Fruit fly (Drosophila melanogaster) whole organism, embryonic: ENCODE measurements around the gene Hr4.
A peak's percentile ranks its signal among the peaks of the same experiment; 100 is the strongest.

ENCODE experiments used
- Bteb2 ChIP-seq: fragments of 200-800 bp; sonication (Bioruptor generic); optimal IDR thresholded peaks from 2 replicates; lab custom pipeline; 2016; ENCODE audit warnings: missing biosample characterization, missing genetic modification characterization
- CG10147 ChIP-seq: fragments of 200-800 bp; sonication (Bioruptor generic); optimal IDR thresholded peaks from 2 replicates; lab custom pipeline; 2019; ENCODE audit warnings: missing biosample characterization, mild to moderate bottlenecking, missing genetic modification characterization, moderate library complexity
- CG1024 ChIP-seq: fragments of 200-800 bp; sonication (Bioruptor generic); IDR thresholded peaks from 2 replicates; pipeline ENCODE4 v1.3.6; 2022; ENCODE audit warnings: missing biosample characterization, missing genetic modification characterization
- CG11085 ChIP-seq: fragments of 200-800 bp; sonication (Bioruptor generic); IDR thresholded peaks from 2 replicates; pipeline ENCODE4 v1.3.6; 2022; ENCODE audit warnings: missing biosample characterization, missing genetic modification characterization
- CG11695 ChIP-seq: fragments of 200-800 bp; sonication (Bioruptor generic); IDR thresholded peaks from 3 replicates; pipeline ENCODE4 v1.3.6; 2022; ENCODE audit warnings: missing biosample characterization, missing genetic modification characterization
- CG14050 ChIP-seq: fragments of 200-800 bp; sonication (Bioruptor generic); IDR thresholded peaks from 3 replicates; pipeline ENCODE4 v1.3.6; 2022; ENCODE audit warnings: missing biosample characterization, missing genetic modification characterization
- CG2712 ChIP-seq: fragments of 200-800 bp; optimal IDR thresholded peaks from 3 replicates; lab custom pipeline; 2019; ENCODE audit warnings: missing biosample characterization, mild to moderate bottlenecking, missing genetic modification characterization, moderate library complexity
- CG31365 ChIP-seq: fragments of 200-800 bp; sonication (Bioruptor generic); optimal IDR thresholded peaks from 2 replicates; lab custom pipeline; 2018; ENCODE audit warnings: missing biosample characterization, mild to moderate bottlenecking, missing genetic modification characterization
- CG31388 ChIP-seq: fragments of 200-800 bp; sonication (Bioruptor generic); optimal IDR thresholded peaks from 2 replicates; lab custom pipeline; 2016; ENCODE audit warnings: missing biosample characterization, missing genetic modification characterization
- CG31441 ChIP-seq: fragments of 200-800 bp; sonication (Bioruptor generic); IDR thresholded peaks from 2 replicates; pipeline ENCODE4 v1.3.6; 2022; ENCODE audit warnings: missing biosample characterization, missing genetic modification characterization
- CG34422 ChIP-seq: fragments of 200-800 bp; sonication (Bioruptor generic); IDR thresholded peaks from 3 replicates; pipeline ENCODE4 v1.3.6; 2022; ENCODE audit warnings: missing biosample characterization, missing genetic modification characterization
- CG4404 ChIP-seq: fragments of 200-800 bp; sonication (Bioruptor generic); IDR thresholded peaks from 2 replicates; pipeline ENCODE4 v1.3.6; 2022; ENCODE audit warnings: missing biosample characterization, missing genetic modification characterization
- CG4707 ChIP-seq: fragments of 200-800 bp; sonication (Bioruptor generic); optimal IDR thresholded peaks from 2 replicates; lab custom pipeline; 2018; ENCODE audit warnings: missing biosample characterization, mild to moderate bottlenecking, missing genetic modification characterization, moderate library complexity
- CG5953 ChIP-seq: fragments of 200-800 bp; sonication (Bioruptor generic); IDR thresholded peaks from 2 replicates; pipeline ENCODE4 v1.3.6; 2022; ENCODE audit warnings: missing biosample characterization, missing genetic modification characterization
- CG6683 ChIP-seq: fragments of 200-800 bp; sonication (Bioruptor generic); optimal IDR thresholded peaks from 2 replicates; lab custom pipeline; 2017; ENCODE audit warnings: missing biosample characterization, mild to moderate bottlenecking, missing genetic modification characterization, missing genetic modification reagents
- CG6813 ChIP-seq: fragments of 200-800 bp; sonication (Bioruptor generic); optimal IDR thresholded peaks from 2 replicates; lab custom pipeline; 2017; ENCODE audit warnings: missing biosample characterization, missing genetic modification characterization, mild to moderate bottlenecking, moderate library complexity, missing genetic modification reagents
- CG7928 ChIP-seq: fragments of 200-800 bp; sonication (Bioruptor generic); optimal IDR thresholded peaks from 2 replicates; lab custom pipeline; 2017; ENCODE audit warnings: missing biosample characterization, mild to moderate bottlenecking, missing genetic modification characterization
- CG8290 ChIP-seq, 3 experiments: fragments of 200-800 bp; sonication (Bioruptor generic); optimal IDR thresholded peaks; 2 replicates each; lab custom pipeline; 2016 to 2019; ENCODE audit warnings: missing biosample characterization in 3 of 3, missing genetic modification characterization in 3 of 3, mild to moderate bottlenecking in 2 of 3, moderate library complexity in 1 of 3
- CG8924 ChIP-seq: fragments of 200-800 bp; optimal IDR thresholded peaks from 3 replicates; lab custom pipeline; 2019; ENCODE audit warnings: missing biosample characterization, mild to moderate bottlenecking, missing genetic modification characterization, moderate library complexity
- CG8944 ChIP-seq: fragments of 200-800 bp; sonication (Bioruptor generic); optimal IDR thresholded peaks from 3 replicates; lab custom pipeline; 2016; ENCODE audit warnings: missing biosample characterization, missing genetic modification characterization
- Fer2 ChIP-seq: fragments of 200-800 bp; sonication (Bioruptor generic); optimal IDR thresholded peaks from 2 replicates; lab custom pipeline; 2018; ENCODE audit warnings: missing biosample characterization, mild to moderate bottlenecking, missing genetic modification characterization, moderate library complexity
- HLH3B ChIP-seq: fragments of 200-800 bp; sonication (Bioruptor generic); IDR thresholded peaks from 2 replicates; pipeline ENCODE4 v1.3.6; 2022; ENCODE audit warnings: missing biosample characterization, missing genetic modification characterization
- HmgZ ChIP-seq: fragments of 200-800 bp; sonication (Bioruptor generic); optimal IDR thresholded peaks from 2 replicates; lab custom pipeline; 2018; ENCODE audit warnings: missing biosample characterization, mild to moderate bottlenecking, missing genetic modification characterization
- Med ChIP-seq: fragments of 200-800 bp; sonication (Bioruptor generic); peaks from one replicate; lab custom pipeline; 2016; ENCODE audit warnings: missing biosample characterization, missing genetic modification characterization, mild to moderate bottlenecking, inconsistent platforms, moderate library complexity
- Meics ChIP-seq: fragments of 200-800 bp; sonication (Bioruptor generic); optimal IDR thresholded peaks from 2 replicates; lab custom pipeline; 2017; ENCODE audit warnings: missing biosample characterization, mild to moderate bottlenecking, missing genetic modification characterization
- NC2α ChIP-seq: fragments of 200-800 bp; sonication (Bioruptor generic); optimal IDR thresholded peaks from 2 replicates; lab custom pipeline; 2016; ENCODE audit warnings: missing biosample characterization, missing genetic modification characterization
- Poxn ChIP-seq: fragments of 200-800 bp; sonication (Bioruptor generic); IDR thresholded peaks from 2 replicates; pipeline ENCODE4 v1.3.6; 2022; ENCODE audit warnings: missing biosample characterization, missing genetic modification characterization
- Side ChIP-seq: fragments of 200-800 bp; sonication (Bioruptor generic); optimal IDR thresholded peaks from 2 replicates; lab custom pipeline; 2016; ENCODE audit warnings: missing biosample characterization, missing genetic modification characterization
- az2 ChIP-seq: fragments of 200-800 bp; sonication (Bioruptor generic); optimal IDR thresholded peaks from 3 replicates; lab custom pipeline; 2016; ENCODE audit warnings: missing biosample characterization, missing genetic modification characterization
- bcd ChIP-seq: fragments of 200-800 bp; sonication (Bioruptor generic); optimal IDR thresholded peaks from 2 replicates; lab custom pipeline; 2017; ENCODE audit warnings: missing biosample characterization, mild to moderate bottlenecking, missing genetic modification characterization
- crol ChIP-seq: fragments of 200-800 bp; sonication (Bioruptor generic); IDR thresholded peaks from 2 replicates; pipeline ENCODE4 v1.3.6; 2022; ENCODE audit warnings: missing biosample characterization, missing genetic modification characterization
- cwo ChIP-seq: fragments of 200-800 bp; sonication (Bioruptor generic); optimal IDR thresholded peaks from 3 replicates; lab custom pipeline; 2017; ENCODE audit warnings: missing biosample characterization, missing genetic modification characterization, mild to moderate bottlenecking, moderate library complexity, missing genetic modification reagents
- dmrt99B ChIP-seq: fragments of 200-800 bp; sonication (Bioruptor generic); optimal IDR thresholded peaks from 2 replicates; lab custom pipeline; 2018; ENCODE audit warnings: missing biosample characterization, mild to moderate bottlenecking, missing genetic modification characterization, moderate library complexity
- fu2 ChIP-seq: fragments of 200-800 bp; sonication (Bioruptor generic); optimal IDR thresholded peaks from 2 replicates; lab custom pipeline; 2016; ENCODE audit warnings: missing biosample characterization, missing genetic modification characterization
- gcm ChIP-seq: fragments of 200-800 bp; sonication (Bioruptor generic); optimal IDR thresholded peaks from 2 replicates; lab custom pipeline; 2019; ENCODE audit warnings: missing biosample characterization, mild to moderate bottlenecking, missing genetic modification characterization, moderate library complexity
- gro ChIP-seq: fragments of 200-800 bp; sonication (Bioruptor generic); optimal IDR thresholded peaks from 2 replicates; lab custom pipeline; 2016; ENCODE audit warnings: missing biosample characterization, missing genetic modification characterization
- hb ChIP-seq: fragments of 200-800 bp; sonication (Bioruptor generic); IDR thresholded peaks from 3 replicates; pipeline ENCODE4 v1.3.6; 2022; ENCODE audit warnings: missing biosample characterization, missing genetic modification characterization; ENCODE audit not compliant: partially characterized antibody
- kay ChIP-seq: fragments of 200-800 bp; sonication (Bioruptor generic); optimal IDR thresholded peaks from 2 replicates; lab custom pipeline; 2016; ENCODE audit warnings: missing biosample characterization, missing genetic modification characterization
- mam ChIP-seq: fragments of 200-800 bp; sonication (Bioruptor generic); optimal IDR thresholded peaks from 3 replicates; lab custom pipeline; 2016; ENCODE audit warnings: missing biosample characterization, missing genetic modification characterization
- nerfin-1 ChIP-seq: fragments of 200-800 bp; sonication (Bioruptor generic); optimal IDR thresholded peaks from 3 replicates; lab custom pipeline; 2019; ENCODE audit warnings: missing biosample characterization, mild to moderate bottlenecking, missing genetic modification characterization, moderate library complexity
- phol ChIP-seq: fragments of 200-800 bp; sonication (Bioruptor generic); optimal IDR thresholded peaks from 3 replicates; lab custom pipeline; 2018; ENCODE audit warnings: missing biosample characterization, mild to moderate bottlenecking, missing genetic modification characterization, moderate library complexity
- psq ChIP-seq: fragments of 200-800 bp; sonication (Bioruptor generic); optimal IDR thresholded peaks from 2 replicates; lab custom pipeline; 2017; ENCODE audit warnings: missing biosample characterization, missing genetic modification characterization
- pum ChIP-seq: fragments of 200-800 bp; sonication (Bioruptor generic); optimal IDR thresholded peaks from 2 replicates; lab custom pipeline; 2016; ENCODE audit warnings: missing biosample characterization, missing genetic modification characterization
- sim ChIP-seq: fragments of 200-800 bp; sonication (Bioruptor generic); IDR thresholded peaks from 2 replicates; pipeline ENCODE4 v1.3.6; 2022; ENCODE audit warnings: missing biosample characterization, missing genetic modification characterization
- tap ChIP-seq: fragments of 200-800 bp; optimal IDR thresholded peaks from 3 replicates; lab custom pipeline; 2019; ENCODE audit warnings: missing biosample characterization, mild to moderate bottlenecking, missing genetic modification characterization, moderate library complexity
- tx ChIP-seq: fragments of 200-800 bp; sonication (Bioruptor generic); optimal IDR thresholded peaks from 2 replicates; lab custom pipeline; 2016; ENCODE audit warnings: missing biosample characterization, missing genetic modification characterization
- zen ChIP-seq: fragments of 200-800 bp; sonication (Bioruptor generic); optimal IDR thresholded peaks from 3 replicates; lab custom pipeline; 2018; ENCODE audit warnings: missing biosample characterization, mild to moderate bottlenecking, missing genetic modification characterization, moderate library complexity
- zen2 ChIP-seq: fragments of 200-800 bp; sonication (Bioruptor generic); IDR thresholded peaks from 3 replicates; pipeline ENCODE4 v1.3.6; 2022; ENCODE audit warnings: missing biosample characterization, missing genetic modification characterization; ENCODE audit not compliant: partially characterized antibody

Hr4 gene

DNA sequence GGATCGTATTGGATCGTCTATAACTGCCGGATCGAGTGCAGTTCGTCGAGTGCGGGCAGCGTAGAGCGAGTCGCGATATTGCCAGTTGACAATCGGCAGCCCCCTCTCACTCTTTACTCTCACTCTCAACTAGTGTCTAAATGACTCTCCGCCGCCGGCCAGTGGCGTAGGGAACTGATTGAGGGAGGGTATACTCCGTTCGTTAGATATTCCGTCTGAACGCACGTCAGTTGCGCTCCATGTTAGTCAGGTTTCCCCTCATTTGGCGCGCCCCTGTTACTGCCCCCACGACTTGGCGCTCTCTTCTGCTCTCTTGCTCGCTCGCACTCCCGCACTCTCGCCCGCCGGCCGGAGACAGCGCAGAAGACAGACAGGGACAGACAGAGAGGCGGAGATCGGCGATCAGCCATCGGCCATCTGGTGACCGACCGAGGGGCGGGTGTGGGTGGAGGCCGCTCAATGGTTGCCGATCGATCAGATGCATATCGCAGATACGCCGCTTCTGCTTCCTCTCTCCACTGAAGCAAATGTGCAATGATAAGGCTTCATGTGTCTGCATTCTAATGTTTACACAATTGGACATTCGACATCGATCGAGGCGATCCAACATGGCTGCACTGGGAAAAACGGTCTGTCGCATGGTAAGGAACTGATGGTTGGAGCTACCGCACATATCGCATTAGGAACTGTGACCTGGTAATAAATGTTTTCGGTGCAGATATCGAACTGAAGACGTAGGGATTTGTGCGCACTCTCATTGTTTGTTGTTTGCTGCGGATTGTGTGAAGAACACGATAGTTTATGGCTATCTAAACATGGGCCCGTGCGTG is 108.5 kb downstream of the Hr4 start, which contains the start of gene moody (continued):
- TF ChIP-seq CG1024 (GFP tag; lab: Robert Waterston, UW), result peak; percentile 97
- TF ChIP-seq Meics (GFP tag; lab: Kevin White, UChicago), result peak; percentile 98
- TF ChIP-seq CG31365 (tag; lab: Kevin White, UChicago), result peak; percentile 93
- TF ChIP-seq mam, result peak; percentile 99
- peak; percentile 98 for TF ChIP-seq CG8944
- TF ChIP-seq CG31441, result peak; percentile 88
- peak; percentile 98 for TF ChIP-seq HLH3B (GFP tag; lab: Robert Waterston, UW)
- TF ChIP-seq kay (GFP tag; lab: Kevin White, UChicago), result peak; percentile 94
- peak; percentile 98 for TF ChIP-seq CG34422 (GFP tag; lab: Robert Waterston, UW)
- peak; percentile 100 for TF ChIP-seq Med (GFP tag; lab: Kevin White, UChicago)
- peak; percentile 93 for TF ChIP-seq CG8290 (GFP tag; optimal IDR thresholded peaks at IDR 0.05; lab: Kevin White, UChicago)
- TF ChIP-seq CG8290 (tag; optimal IDR thresholded peaks at IDR 0.05; lab: Kevin White, UChicago), result peak; percentile 71 to 100
- peak; percentile 87 for TF ChIP-seq CG4707
- peak; percentile 99 for TF ChIP-seq HmgZ
- TF ChIP-seq psq (GFP tag; lab: Kevin White, UChicago), result peak; percentile 89
- peak; percentile 83 for TF ChIP-seq phol (tag; lab: Kevin White, UChicago)
- TF ChIP-seq Side, result peak; percentile 98
- peak; percentile 96 for TF ChIP-seq cwo (GFP tag; lab: Kevin White, UChicago)
- peak; percentile 94 for TF ChIP-seq tap
- TF ChIP-seq Bteb2, result peak; percentile 97
- TF ChIP-seq CG2712 (tag; lab: Kevin White, UChicago), result peak; percentile 95
- peak; percentile 96 for TF ChIP-seq Fer2
- peak; percentile 95 for TF ChIP-seq sim (GFP tag; lab: Robert Waterston, UW)
- peak; percentile 98 for TF ChIP-seq CG5953 (GFP tag; lab: Robert Waterston, UW)
- peak; percentile 95 for TF ChIP-seq dmrt99B (tag; lab: Kevin White, UChicago)
- TF ChIP-seq CG6683 (GFP tag; lab: Kevin White, UChicago), result peak; percentile 94
- TF ChIP-seq nerfin-1, result peak; percentile 90
- peak; percentile 94 for TF ChIP-seq gcm (GFP tag; lab: Kevin White, UChicago)
- TF ChIP-seq tx (GFP tag; lab: Kevin White, UChicago), result peak; percentile 98
- peak; percentile 90 for TF ChIP-seq CG10147 (GFP tag; lab: Kevin White, UChicago)
- TF ChIP-seq CG4404 (GFP tag; lab: Robert Waterston, UW), result peak; percentile 93
- TF ChIP-seq CG6813 (GFP tag; lab: Kevin White, UChicago), result peak; percentile 98
- peak; percentile 98 for TF ChIP-seq gro
- TF ChIP-seq pum, result peak; percentile 98
- peak; percentile 93 for TF ChIP-seq Poxn (GFP tag; lab: Robert Waterston, UW)
- peak; percentile 96 for TF ChIP-seq CG8924 (tag; lab: Kevin White, UChicago)
- peak; percentile 96 for TF ChIP-seq crol (GFP tag; lab: Robert Waterston, UW)
- peak; percentile 98 for TF ChIP-seq CG14050 (GFP tag; lab: Robert Waterston, UW)
- TF ChIP-seq CG7928, result peak; percentile 79
- TF ChIP-seq az2, result peak; percentile 97
- TF ChIP-seq zen (tag; lab: Kevin White, UChicago), result peak; percentile 73
- peak; percentile 94 for TF ChIP-seq CG11695 (GFP tag; lab: Robert Waterston, UW)
- TF ChIP-seq hb (GFP tag; lab: Robert Waterston, UW), result no peak
- TF ChIP-seq NC2α (GFP tag; lab: Kevin White, UChicago), result peak; percentile 93
- 0 out of 3 replicates have a peak, but pooled peaks have one; percentile 43 for TF ChIP-seq zen2 (GFP tag; lab: Robert Waterston, UW)
- peak; percentile 96 for TF ChIP-seq fu2 (GFP tag; lab: Kevin White, UChicago)
- TF ChIP-seq CG11085, result peak; percentile 98
- TF ChIP-seq CG31388 (GFP tag; lab: Kevin White, UChicago), result peak; percentile 82
- peak; percentile 97 for TF ChIP-seq bcd (GFP tag; lab: Kevin White, UChicago)
